Worm (Caenorhabditis elegans): Measurements from ENCODE around the gene srap-1.

DNA sequence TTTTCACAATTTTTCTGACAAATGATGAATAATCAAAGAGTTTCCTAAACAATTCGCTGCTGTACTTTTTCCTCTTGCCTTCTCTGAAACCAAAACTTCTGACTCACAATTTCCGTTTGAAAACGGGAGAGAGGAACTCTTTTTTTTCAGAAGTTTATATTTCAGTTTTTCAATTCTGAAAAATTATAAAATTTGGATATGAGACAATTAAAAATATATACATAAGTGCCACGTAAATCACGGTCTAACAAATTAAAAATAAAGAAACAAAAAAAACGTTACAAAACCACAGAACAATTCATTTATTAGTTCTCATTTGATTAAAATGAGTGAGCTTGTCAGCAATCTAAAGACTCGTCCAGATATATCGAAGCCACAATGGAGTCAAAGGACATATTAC lies 17.3 kb upstream of the srap-1 start, which contains the start of gene sfxn-1.2:
- no peak for TF ChIP-seq mdl-1 (tag; optimal IDR thresholded peaks at IDR 0.05)
- no peak for TF ChIP-seq Y5F2A.4 (GFP tag; optimal IDR thresholded peaks at IDR 0.05)
- TF ChIP-seq unc-130 (GFP tag; optimal IDR thresholded peaks at IDR 0.05): no peak
- no peak for TF ChIP-seq pqm-1 (tag; optimal IDR thresholded peaks at IDR 0.05)
- no peak for TF ChIP-seq jun-1 (tag; optimal IDR thresholded peaks at IDR 0.05)
- TF ChIP-seq T20F7.1 (GFP tag; optimal IDR thresholded peaks at IDR 0.05): no peak
- no peak for TF ChIP-seq lsy-2 (tag; optimal IDR thresholded peaks at IDR 0.05)
